Fruit fly (Drosophila melanogaster) whole organism, embryonic: ENCODE results near the gene CG18132.

Experiments used
- CG10431 ChIP-seq: fragments of 200-800 bp; sonication (Bioruptor generic); optimal IDR thresholded peaks from 3 replicates; lab custom pipeline; 2018; ENCODE audit warnings: missing biosample characterization, mild to moderate bottlenecking, missing genetic modification characterization
- CG12071 ChIP-seq: fragments of 200-800 bp; sonication (Bioruptor generic); optimal IDR thresholded peaks from 3 replicates; lab custom pipeline; 2018; ENCODE audit warnings: missing biosample characterization, mild to moderate bottlenecking, missing genetic modification characterization
- CG12744 ChIP-seq: fragments of 200-800 bp; sonication (Bioruptor generic); optimal IDR thresholded peaks from 2 replicates; lab custom pipeline; 2016; ENCODE audit warnings: missing biosample characterization, missing genetic modification characterization
- CG12769 ChIP-seq: fragments of 200-800 bp; sonication (Bioruptor generic); optimal IDR thresholded peaks from 2 replicates; lab custom pipeline; 2019; ENCODE audit warnings: missing biosample characterization, mild to moderate bottlenecking, missing genetic modification characterization, moderate library complexity
- CG13894 ChIP-seq: fragments of 200-800 bp; sonication (Bioruptor generic); optimal IDR thresholded peaks from 3 replicates; lab custom pipeline; 2018; ENCODE audit warnings: missing biosample characterization, mild to moderate bottlenecking, missing genetic modification characterization, moderate library complexity
- CG14014 ChIP-seq: fragments of 200-800 bp; sonication (Bioruptor generic); IDR thresholded peaks from 2 replicates; pipeline ENCODE4 v1.3.6; 2022; ENCODE audit warnings: missing biosample characterization, missing genetic modification characterization
- CG14667 ChIP-seq: fragments of 200-800 bp; sonication (Bioruptor generic); IDR thresholded peaks from 2 replicates; pipeline ENCODE4 v1.3.6; 2022; ENCODE audit warnings: missing biosample characterization, missing genetic modification characterization
- CG15073 ChIP-seq: fragments of 200-800 bp; sonication (Bioruptor generic); optimal IDR thresholded peaks from 2 replicates; lab custom pipeline; 2016; ENCODE audit warnings: missing biosample characterization, missing genetic modification characterization
- CG15696 ChIP-seq: fragments of 200-800 bp; sonication (Bioruptor generic); optimal IDR thresholded peaks from 2 replicates; lab custom pipeline; 2019; ENCODE audit warnings: missing biosample characterization, mild to moderate bottlenecking, missing genetic modification characterization, moderate library complexity
- CG31365 ChIP-seq: fragments of 200-800 bp; sonication (Bioruptor generic); optimal IDR thresholded peaks from 2 replicates; lab custom pipeline; 2018; ENCODE audit warnings: missing biosample characterization, mild to moderate bottlenecking, missing genetic modification characterization
- CG32772 ChIP-seq: fragments of 200-800 bp; sonication (Bioruptor generic); IDR thresholded peaks from 2 replicates; pipeline ENCODE4 v1.3.6; 2022; ENCODE audit warnings: missing biosample characterization, missing genetic modification characterization
- CG3995 ChIP-seq: fragments of 200-800 bp; sonication (Bioruptor generic); optimal IDR thresholded peaks from 3 replicates; lab custom pipeline; 2016; ENCODE audit warnings: missing biosample characterization, missing genetic modification characterization
- CG7963 ChIP-seq: fragments of 200-800 bp; sonication (Bioruptor generic); IDR thresholded peaks from 3 replicates; pipeline ENCODE4 v1.3.6; 2022; ENCODE audit warnings: missing biosample characterization, missing genetic modification characterization; ENCODE audit not compliant: partially characterized antibody
- CG8290 ChIP-seq, 3 experiments: fragments of 200-800 bp; sonication (Bioruptor generic); optimal IDR thresholded peaks; 2 replicates each; lab custom pipeline; 2016 to 2019; ENCODE audit warnings: missing biosample characterization in 3 of 3, missing genetic modification characterization in 3 of 3, mild to moderate bottlenecking in 2 of 3, moderate library complexity in 1 of 3
- Deaf1 ChIP-seq: fragments of 200-800 bp; optimal IDR thresholded peaks from 3 replicates; lab custom pipeline; 2019; ENCODE audit warnings: missing biosample characterization, mild to moderate bottlenecking, missing genetic modification characterization, moderate library complexity
- Sox100B ChIP-seq: fragments of 200-800 bp; sonication (Bioruptor generic); optimal IDR thresholded peaks from 3 replicates; lab custom pipeline; 2018; ENCODE audit warnings: missing biosample characterization, mild to moderate bottlenecking, missing genetic modification characterization
- Sry-δ ChIP-seq: fragments of 200-800 bp; sonication (Bioruptor generic); optimal IDR thresholded peaks from 2 replicates; lab custom pipeline; 2016; ENCODE audit warnings: missing biosample characterization, missing genetic modification characterization
- Stat92E ChIP-seq, 3 experiments: fragments of >200 bp in 2 of 3; fragments of 200-800 bp in 1 of 3; sonication (Bioruptor generic) in 1 of 3; optimal IDR thresholded peaks; 2 replicates each; lab custom pipeline; 2017 to 2019; ENCODE audit warnings: missing biosample characterization in 3 of 3, missing genetic modification characterization in 3 of 3, mild to moderate bottlenecking in 1 of 3, moderate library complexity in 1 of 3
- bbx ChIP-seq: fragments of 200-800 bp; sonication (Bioruptor generic); IDR thresholded peaks from 2 replicates; pipeline ENCODE4 v1.3.6; 2022; ENCODE audit warnings: missing biosample characterization, missing genetic modification characterization; ENCODE audit not compliant: partially characterized antibody
- bsh ChIP-seq, 2 experiments: fragments of 200-800 bp; sonication (Bioruptor generic); optimal IDR thresholded peaks; 2 replicates each; lab custom pipeline; 2017 to 2018; ENCODE audit warnings: mild to moderate bottlenecking in 2 of 2, missing biosample characterization in 2 of 2, missing genetic modification characterization in 2 of 2, moderate library complexity in 1 of 2
- chinmo ChIP-seq: fragments of 200-800 bp; sonication (Bioruptor generic); IDR thresholded peaks from 4 replicates; pipeline ENCODE4 v1.3.6; 2022; ENCODE audit warnings: missing biosample characterization, missing genetic modification characterization; ENCODE audit not compliant: partially characterized antibody
- ci ChIP-seq: fragments of 200-800 bp; sonication (Bioruptor generic); IDR thresholded peaks from 3 replicates; pipeline ENCODE4 v1.3.6; 2022; ENCODE audit warnings: missing biosample characterization, missing genetic modification characterization
- dati ChIP-seq: fragments of 200-800 bp; sonication (Bioruptor generic); IDR thresholded peaks from 2 replicates; pipeline ENCODE4 v1.3.6; 2022; ENCODE audit warnings: missing biosample characterization, missing genetic modification characterization
- dimm ChIP-seq: fragments of 200-800 bp; sonication (Bioruptor generic); IDR thresholded peaks from 2 replicates; pipeline ENCODE4 v1.3.6; 2022; ENCODE audit warnings: missing biosample characterization, missing genetic modification characterization
- fd3F ChIP-seq: fragments of 200-800 bp; sonication (Bioruptor generic); optimal IDR thresholded peaks from 2 replicates; lab custom pipeline; 2018; ENCODE audit warnings: missing biosample characterization, mild to moderate bottlenecking, missing genetic modification characterization, moderate library complexity
- grau ChIP-seq: fragments of 200-800 bp; optimal IDR thresholded peaks from 3 replicates; lab custom pipeline; 2019; ENCODE audit warnings: missing biosample characterization, mild to moderate bottlenecking, missing genetic modification characterization, moderate library complexity
- hbn ChIP-seq: fragments of 200-800 bp; sonication (Bioruptor generic); IDR thresholded peaks from 2 replicates; pipeline ENCODE4 v1.3.6; 2022; ENCODE audit warnings: missing biosample characterization, missing genetic modification characterization; ENCODE audit not compliant: partially characterized antibody
- kni ChIP-seq: fragments of 200-800 bp; sonication (Bioruptor generic); optimal IDR thresholded peaks from 3 replicates; lab custom pipeline; 2017; ENCODE audit warnings: mild to moderate bottlenecking, missing biosample characterization, missing genetic modification reagents, missing genetic modification characterization
- lilli ChIP-seq: fragments of 200-800 bp; sonication (Bioruptor generic); optimal IDR thresholded peaks from 3 replicates; lab custom pipeline; 2016; ENCODE audit warnings: missing biosample characterization, missing genetic modification characterization
- lola ChIP-seq, 3 experiments: fragments of >200 bp in 2 of 3; fragments of 200-800 bp in 1 of 3; sonication (Bioruptor generic) in 1 of 3; optimal IDR thresholded peaks; 2 replicates each; lab custom pipeline; 2017 to 2019; ENCODE audit warnings: missing biosample characterization in 3 of 3, missing genetic modification characterization in 3 of 3, mild to moderate bottlenecking in 1 of 3, moderate library complexity in 1 of 3
- nom ChIP-seq: fragments of 200-800 bp; sonication (Bioruptor generic); optimal IDR thresholded peaks from 2 replicates; lab custom pipeline; 2017; ENCODE audit warnings: missing biosample characterization, missing genetic modification characterization, mild to moderate bottlenecking, moderate library complexity, missing genetic modification reagents
- pho ChIP-seq: fragments of 200-800 bp; sonication (Bioruptor generic); optimal IDR thresholded peaks from 2 replicates; lab custom pipeline; 2016; ENCODE audit warnings: missing biosample characterization, missing genetic modification characterization
- pum ChIP-seq: fragments of 200-800 bp; sonication (Bioruptor generic); optimal IDR thresholded peaks from 2 replicates; lab custom pipeline; 2016; ENCODE audit warnings: missing biosample characterization, missing genetic modification characterization
- slbo ChIP-seq: fragments of 200-800 bp; sonication (Bioruptor generic); IDR thresholded peaks from 2 replicates; pipeline ENCODE4 v1.3.6; 2022; ENCODE audit warnings: missing biosample characterization, missing genetic modification characterization
- sqz ChIP-seq: fragments of 200-800 bp; sonication (Bioruptor generic); optimal IDR thresholded peaks from 3 replicates; lab custom pipeline; 2018; ENCODE audit warnings: missing biosample characterization, mild to moderate bottlenecking, missing genetic modification characterization
- tap ChIP-seq: fragments of 200-800 bp; optimal IDR thresholded peaks from 3 replicates; lab custom pipeline; 2019; ENCODE audit warnings: missing biosample characterization, mild to moderate bottlenecking, missing genetic modification characterization, moderate library complexity
- vvl ChIP-seq: fragments of 200-800 bp; sonication (Bioruptor generic); IDR thresholded peaks from 2 replicates; pipeline ENCODE4 v1.3.6; 2022; ENCODE audit warnings: missing biosample characterization, missing genetic modification characterization
- zf30C ChIP-seq: fragments of 200-800 bp; sonication (Bioruptor generic); optimal IDR thresholded peaks from 3 replicates; lab custom pipeline; 2018; ENCODE audit warnings: missing biosample characterization, mild to moderate bottlenecking, missing genetic modification characterization
- zfh1 ChIP-seq: fragments of 200-800 bp; sonication (Bioruptor generic); IDR thresholded peaks from 3 replicates; pipeline ENCODE4 v1.3.6; 2022; ENCODE audit warnings: missing biosample characterization, missing genetic modification characterization

The CG18132 gene

DNA sequence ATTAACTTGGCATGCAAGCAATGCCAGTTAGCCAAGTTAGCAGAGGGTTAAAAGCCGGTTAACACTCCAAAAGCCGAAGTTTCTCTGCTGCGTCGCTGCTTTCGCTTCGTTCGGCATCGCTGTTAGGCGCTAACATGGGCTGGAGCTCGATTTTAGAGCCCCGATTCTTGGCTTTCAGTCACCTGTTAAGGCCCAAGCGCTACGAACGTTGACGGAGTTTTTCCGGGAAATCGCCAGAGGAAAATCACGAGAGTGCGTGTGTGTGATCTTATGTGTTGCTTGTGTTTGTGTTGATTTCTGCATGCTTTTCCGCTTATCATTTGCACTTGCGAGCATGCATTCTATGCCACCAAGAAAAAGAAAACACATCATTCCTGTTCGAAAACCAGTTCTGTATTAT, 37.7 kb upstream of the CG18132 start, which contains the start of gene haf (continued):
- TF ChIP-seq sqz (GFP tag; lab: Kevin White, UChicago): no peak
- TF ChIP-seq zf30C (GFP tag; lab: Kevin White, UChicago): no peak
- no peak for TF ChIP-seq Sox100B (GFP tag; lab: Kevin White, UChicago)
- TF ChIP-seq nom (GFP tag; lab: Kevin White, UChicago): peak; percentile 27
- TF ChIP-seq Stat92E (GFP tag; optimal IDR thresholded peaks at IDR 0.05; lab: Kevin White, UChicago): peak in 1 of 3 experiments; percentile 33
- TF ChIP-seq CG14667 (GFP tag; lab: Robert Waterston, UW): no peak
- TF ChIP-seq pho (GFP tag; lab: Kevin White, UChicago): no peak
- no peak for TF ChIP-seq grau (tag; lab: Kevin White, UChicago)
- peak; percentile 64; the same call in 1 of the 3 replicates for TF ChIP-seq ci (GFP tag; lab: Robert Waterston, UW)
- no peak for TF ChIP-seq CG12744 (GFP tag; lab: Kevin White, UChicago)
- peak; percentile 74 for TF ChIP-seq CG13894 (tag; lab: Kevin White, UChicago)
- TF ChIP-seq CG31365 (tag; lab: Kevin White, UChicago): no peak
- TF ChIP-seq vvl (GFP tag; lab: Robert Waterston, UW): 0 out of 2 replicates have a peak, but pooled peaks have one; percentile 23
- TF ChIP-seq CG32772 (GFP tag; lab: Robert Waterston, UW): no peak
- no peak for TF ChIP-seq bsh (GFP tag; optimal IDR thresholded peaks at IDR 0.05; lab: Kevin White, UChicago)
- peak; percentile 34; the same call in 1 of the 3 replicates for TF ChIP-seq CG7963 (GFP tag; lab: Robert Waterston, UW)
- no peak for TF ChIP-seq zfh1 (GFP tag; lab: Robert Waterston, UW)
- TF ChIP-seq CG15696: no peak
- peak; percentile 34 for TF ChIP-seq CG12769 (tag; lab: Kevin White, UChicago)
- TF ChIP-seq hbn (GFP tag; lab: Robert Waterston, UW): no peak
- no peak for TF ChIP-seq lola (GFP tag; optimal IDR thresholded peaks at IDR 0.05; lab: Kevin White, UChicago)
- TF ChIP-seq CG14014: peak; percentile 29; the same call in 1 of the 2 replicates
- no peak for TF ChIP-seq CG12071 (GFP tag; lab: Kevin White, UChicago)
- no peak for TF ChIP-seq dati (GFP tag; lab: Robert Waterston, UW)
- no peak for TF ChIP-seq Sry-δ
- TF ChIP-seq dimm (GFP tag; lab: Robert Waterston, UW): 0 out of 2 replicates have a peak, but pooled peaks have one; percentile 18
- TF ChIP-seq CG8290 (GFP tag; optimal IDR thresholded peaks at IDR 0.05; lab: Kevin White, UChicago): no peak
- TF ChIP-seq CG8290 (tag; optimal IDR thresholded peaks at IDR 0.05; lab: Kevin White, UChicago): peak in 1 of 2 experiments; percentile 36
- TF ChIP-seq kni (GFP tag; lab: Kevin White, UChicago): no peak
- TF ChIP-seq CG3995 (GFP tag; lab: Kevin White, UChicago): no peak
- 0 out of 2 replicates have a peak, but pooled peaks have one; percentile 41 for TF ChIP-seq bbx (GFP tag; lab: Robert Waterston, UW)
- TF ChIP-seq pum: no peak
- no peak for TF ChIP-seq fd3F (GFP tag; lab: Kevin White, UChicago)
- no peak for TF ChIP-seq CG15073 (GFP tag; lab: Kevin White, UChicago)
- 0 out of 4 replicates have a peak, but pooled peaks have one; percentile 70 for TF ChIP-seq chinmo (GFP tag; lab: Robert Waterston, UW)
- TF ChIP-seq lilli: no peak
- no peak for TF ChIP-seq tap (tag; lab: Kevin White, UChicago)
- TF ChIP-seq Deaf1 (tag; lab: Kevin White, UChicago): peak; percentile 93
- no peak for TF ChIP-seq CG10431
- no peak for TF ChIP-seq slbo (GFP tag; lab: Robert Waterston, UW)
